ENCODE assay signal across 1 worm cellular context in the genomic region with DNA sequence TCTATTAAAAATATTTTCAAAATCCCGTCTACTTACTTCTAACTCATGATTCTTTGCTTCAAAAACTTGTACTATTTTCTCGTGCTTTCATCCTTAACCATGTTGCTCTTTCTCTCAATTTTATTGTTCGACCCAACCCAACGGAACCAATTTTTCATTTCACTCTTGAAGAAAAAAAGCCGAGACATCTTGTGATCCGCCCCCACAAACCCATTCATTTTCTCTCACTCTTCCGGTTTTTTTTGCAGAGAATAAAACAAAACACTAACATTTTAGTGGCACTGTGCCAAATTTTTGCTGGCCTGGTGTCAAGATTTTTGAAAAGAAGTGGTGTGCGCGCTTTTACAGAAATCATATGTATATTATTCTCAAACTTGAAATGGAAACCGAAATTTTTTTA.
A peak's percentile ranks its signal among the peaks of the same experiment; 100 is the strongest.
TF ChIP-seq lines count a peak whose summit lies in the region.

No protein-coding gene starts in this region.

TF ChIP-seq in whole organism, L1 larva, 84 proteins besides CTCF, POLR2A, EP300 and RAD21 (continued from another document):
- no peak for TF ChIP-seq aha-1 (tag; optimal IDR thresholded peaks at IDR 0.05; lab: Kevin White, UChicago)
- no peak for TF ChIP-seq nhr-20 (tag; optimal IDR thresholded peaks at IDR 0.05; lab: Kevin White, UChicago)
- TF ChIP-seq mab-9 (GFP tag; IDR thresholded peaks at IDR 0.05; lab: Robert Waterston, UW): no peak
- no peak for TF ChIP-seq tbx-2 (tag; optimal IDR thresholded peaks at IDR 0.05; lab: Kevin White, UChicago)
- TF ChIP-seq mdl-1 (tag; optimal IDR thresholded peaks at IDR 0.05; lab: Kevin White, UChicago): no peak
- no peak for TF ChIP-seq hlh-17 (GFP tag; optimal IDR thresholded peaks at IDR 0.05; lab: Kevin White, UChicago; ENCODE audit: borderline replicate concordance)
- TF ChIP-seq lin-39 (tag; optimal IDR thresholded peaks at IDR 0.05; lab: Kevin White, UChicago): no peak
- no peak for TF ChIP-seq fkh-8 (tag; optimal IDR thresholded peaks at IDR 0.05; lab: Kevin White, UChicago)
- no peak for TF ChIP-seq xbp-1 (tag; optimal IDR thresholded peaks at IDR 0.05; lab: Kevin White, UChicago)
- no peak for TF ChIP-seq swsn-7 (tag; optimal IDR thresholded peaks at IDR 0.05; lab: Kevin White, UChicago)
- TF ChIP-seq sup-37 (GFP tag; optimal IDR thresholded peaks at IDR 0.05; lab: Kevin White, UChicago): no peak
- TF ChIP-seq dsc-1 (tag; optimal IDR thresholded peaks at IDR 0.05; lab: Kevin White, UChicago): peak; percentile 35
- no peak for TF ChIP-seq efl-1 (optimal IDR thresholded peaks at IDR 0.05; lab: Kevin White, UChicago)
- TF ChIP-seq efl-1 (GFP tag; optimal IDR thresholded peaks at IDR 0.05 in 1 of 2; lab: Kevin White, UChicago): peak in 1 of 2 experiments; percentile 76
- no peak for TF ChIP-seq mef-2 (tag; optimal IDR thresholded peaks at IDR 0.05; lab: Kevin White, UChicago)
- no peak for TF ChIP-seq hlh-4 (tag; optimal IDR thresholded peaks at IDR 0.05; lab: Kevin White, UChicago)
- TF ChIP-seq egl-13 (tag; optimal IDR thresholded peaks at IDR 0.05; lab: Kevin White, UChicago): no peak
- TF ChIP-seq alr-1 (tag; optimal IDR thresholded peaks at IDR 0.05; lab: Kevin White, UChicago; ENCODE audit: borderline replicate concordance): no peak
- no peak for TF ChIP-seq C16A3.4 (tag; optimal IDR thresholded peaks at IDR 0.05; lab: Kevin White, UChicago)
- TF ChIP-seq lin-14 (GFP tag; optimal IDR thresholded peaks at IDR 0.05; lab: Kevin White, UChicago): peak; percentile 84
- TF ChIP-seq nhr-76 (tag; optimal IDR thresholded peaks at IDR 0.05; lab: Kevin White, UChicago): no peak
